Worm (Caenorhabditis elegans) whole organism, young adult: Measurements from ENCODE around the gene ctsa-1.1.

ENCODE experiments used
- B0035.1 ChIP-seq: sonication (generic microtip); optimal IDR thresholded peaks from 2 replicates; lab custom pipeline; 2016; ENCODE audit warnings: missing genetic modification characterization, mild to moderate bottlenecking, missing compliant biosample characterization, missing genotype, missing genetic modification reagents
- B0336.3 ChIP-seq: fragments of 200-800 bp; sonication (Bioruptor generic); IDR thresholded peaks from 2 replicates; pipeline ENCODE4 v1.3.6; 2022; ENCODE audit warnings: missing genetic modification characterization, missing compliant biosample characterization
- D2030.7 ChIP-seq: fragments of 200-800 bp; sonication (Bioruptor generic); IDR thresholded peaks from 2 replicates; pipeline ENCODE4 v1.3.6; 2022; ENCODE audit warnings: missing genetic modification reagents, missing genetic modification characterization, missing compliant biosample characterization
- F10E7.11 ChIP-seq: sonication (generic microtip); optimal IDR thresholded peaks from 2 replicates; lab custom pipeline; 2017; ENCODE audit warnings: mild to moderate bottlenecking, missing genetic modification characterization, moderate library complexity, missing compliant biosample characterization
- F23B12.7 ChIP-seq: sonication (generic microtip); optimal IDR thresholded peaks from 2 replicates; lab custom pipeline; 2017; ENCODE audit warnings: missing genetic modification characterization, mild to moderate bottlenecking, missing compliant biosample characterization, antibody characterized with exemption, moderate library complexity; ENCODE audit not compliant: insufficient read depth
- F33H1.4 ChIP-seq: fragments of 200-800 bp; sonication (Bioruptor generic); IDR thresholded peaks from 2 replicates; pipeline ENCODE4 v1.3.6; 2022; ENCODE audit warnings: missing genetic modification reagents, missing genetic modification characterization, missing compliant biosample characterization
- F37B4.10 ChIP-seq: fragments of 200-800 bp; sonication (Bioruptor generic); IDR thresholded peaks from 2 replicates; pipeline ENCODE4 v1.3.6; 2022; ENCODE audit warnings: missing genetic modification characterization, missing compliant biosample characterization
- F49E8.2 ChIP-seq: sonication (generic microtip); optimal IDR thresholded peaks from 3 replicates; lab custom pipeline; 2017; ENCODE audit warnings: missing genetic modification characterization, mild to moderate bottlenecking, missing compliant biosample characterization, antibody characterized with exemption, moderate library complexity; ENCODE audit not compliant: insufficient read depth
- T07F8.4 ChIP-seq: sonication (generic microtip); optimal IDR thresholded peaks from 2 replicates; lab custom pipeline; 2016; ENCODE audit warnings: mild to moderate bottlenecking, missing genetic modification characterization, moderate library complexity, missing compliant biosample characterization
- Y53G8AR.9 ChIP-seq: fragments of 200-800 bp; sonication (Bioruptor generic); conservative IDR thresholded peaks from 2 replicates; pipeline ENCODE4 v1.3.6; 2022; ENCODE audit warnings: missing genetic modification reagents, missing genetic modification characterization, missing compliant biosample characterization
- Y56A3A.18 ChIP-seq: fragments of 200-800 bp; sonication (Bioruptor generic); IDR thresholded peaks from 2 replicates; pipeline ENCODE4 v1.3.6; 2022; ENCODE audit warnings: missing genetic modification reagents, missing genetic modification characterization, missing compliant biosample characterization
- Y67H2A.10 ChIP-seq: fragments of 200-800 bp; sonication (Bioruptor generic); conservative IDR thresholded peaks from 2 replicates; pipeline ENCODE4 v1.3.6; 2022; ENCODE audit warnings: missing genetic modification reagents, missing genetic modification characterization, missing compliant biosample characterization
- Y79H2A.3 ChIP-seq: fragments of 200-800 bp; sonication (Bioruptor generic); conservative IDR thresholded peaks from 2 replicates; pipeline ENCODE4 v1.3.6; 2022; ENCODE audit warnings: missing genetic modification reagents, missing genetic modification characterization, missing compliant biosample characterization
- aptf-2 ChIP-seq: fragments of 200-800 bp; sonication (Bioruptor generic); conservative IDR thresholded peaks from 2 replicates; pipeline ENCODE4 v1.3.6; 2022; ENCODE audit warnings: missing genetic modification reagents, missing genetic modification characterization, missing compliant biosample characterization
- attf-5 ChIP-seq: fragments of 200-800 bp; sonication (Bioruptor generic); optimal IDR thresholded peaks from 2 replicates; lab custom pipeline; 2018; ENCODE audit warnings: mild to moderate bottlenecking, missing genetic modification characterization, missing compliant biosample characterization
- bed-1 ChIP-seq: fragments of 200-800 bp; sonication (Bioruptor generic); IDR thresholded peaks from 2 replicates; pipeline ENCODE4 v1.3.6; 2022; ENCODE audit warnings: missing genetic modification reagents, missing genetic modification characterization, missing compliant biosample characterization
- ceh-40 ChIP-seq: fragments of 200-800 bp; sonication (Bioruptor generic); IDR thresholded peaks from 2 replicates; pipeline ENCODE4 v1.3.6; 2022; ENCODE audit warnings: missing genetic modification characterization, missing compliant biosample characterization
- ceh-58 ChIP-seq: fragments of 200-800 bp; sonication (Bioruptor generic); IDR thresholded peaks from 2 replicates; pipeline ENCODE4 v1.3.6; 2022; ENCODE audit warnings: missing genetic modification characterization, missing compliant biosample characterization
- dpl-1 ChIP-seq: fragments of 150-350 bp; optimal IDR thresholded peaks from 2 replicates; lab custom pipeline; 2014; ENCODE audit warnings: missing biosample characterization, missing genetic modification reagents, missing genetic modification characterization
- egl-18 ChIP-seq: fragments of 200-800 bp; sonication (Bioruptor generic); IDR thresholded peaks from 2 replicates; pipeline ENCODE4 v1.3.6; 2022; ENCODE audit warnings: missing genetic modification reagents, missing genetic modification characterization, missing compliant biosample characterization
- ekl-4 ChIP-seq: fragments of 200-800 bp; sonication (Bioruptor generic); IDR thresholded peaks from 2 replicates; pipeline ENCODE4 v1.3.6; 2022; ENCODE audit warnings: missing genetic modification reagents, missing genetic modification characterization, missing compliant biosample characterization
- gei-17 ChIP-seq: fragments of 200-800 bp; sonication (Bioruptor generic); optimal IDR thresholded peaks from 2 replicates; lab custom pipeline; 2018; ENCODE audit warnings: mild to moderate bottlenecking, missing genetic modification characterization, missing compliant biosample characterization
- hlh-12 ChIP-seq: sonication (generic microtip); optimal IDR thresholded peaks from 2 replicates; lab custom pipeline; 2016; ENCODE audit warnings: missing genetic modification characterization, missing compliant biosample characterization
- hrde-1 ChIP-seq: sonication (generic microtip); optimal IDR thresholded peaks from 2 replicates; lab custom pipeline; 2016; ENCODE audit warnings: missing genetic modification characterization, mild to moderate bottlenecking, missing compliant biosample characterization, moderate library complexity, missing genotype, missing genetic modification reagents, borderline replicate concordance
- hsf-1 ChIP-seq: fragments of 200-800 bp; sonication (Bioruptor generic); IDR thresholded peaks from 2 replicates; pipeline ENCODE4 v1.3.6; 2022; ENCODE audit warnings: missing genetic modification reagents, missing genetic modification characterization, missing compliant biosample characterization
- lin-40 ChIP-seq: sonication (generic microtip); optimal IDR thresholded peaks from 2 replicates; lab custom pipeline; 2016; ENCODE audit warnings: missing genetic modification characterization, mild to moderate bottlenecking, missing compliant biosample characterization, missing genotype, missing genetic modification reagents
- madf-3 ChIP-seq: fragments of 200-800 bp; sonication (Bioruptor generic); IDR thresholded peaks from 2 replicates; pipeline ENCODE4 v1.3.6; 2022; ENCODE audit warnings: missing genetic modification reagents, missing genetic modification characterization, missing compliant biosample characterization
- madf-6 ChIP-seq: fragments of 200-800 bp; sonication (Bioruptor generic); IDR thresholded peaks from 2 replicates; pipeline ENCODE4 v1.3.6; 2022; ENCODE audit warnings: missing genetic modification reagents, missing genetic modification characterization, missing compliant biosample characterization
- madf-8 ChIP-seq: fragments of 200-800 bp; sonication (Bioruptor generic); conservative IDR thresholded peaks from 2 replicates; pipeline ENCODE4 v1.3.6; 2022; ENCODE audit warnings: missing genetic modification reagents, missing genetic modification characterization, missing compliant biosample characterization
- mes-4 ChIP-seq: sonication (generic microtip); optimal IDR thresholded peaks from 2 replicates; lab custom pipeline; 2016; ENCODE audit warnings: missing genotype, missing genetic modification characterization, missing compliant biosample characterization
- nhr-120 ChIP-seq: fragments of 200-800 bp; sonication (Bioruptor generic); IDR thresholded peaks from 2 replicates; pipeline ENCODE4 v1.3.6; 2022; ENCODE audit warnings: missing genetic modification characterization, missing compliant biosample characterization
- nhr-179 ChIP-seq: sonication (generic microtip); optimal IDR thresholded peaks from 2 replicates; lab custom pipeline; 2016; ENCODE audit warnings: mild to moderate bottlenecking, missing genetic modification characterization, missing compliant biosample characterization
- nhr-90 ChIP-seq: sonication (generic microtip); optimal IDR thresholded peaks from 2 replicates; lab custom pipeline; 2016; ENCODE audit warnings: missing genotype, mild to moderate bottlenecking, missing genetic modification characterization, missing compliant biosample characterization
- rcor-1 ChIP-seq: fragments of 200-800 bp; sonication (Bioruptor generic); IDR thresholded peaks from 2 replicates; pipeline ENCODE4 v1.3.6; 2022; ENCODE audit warnings: missing genetic modification reagents, missing genetic modification characterization, missing compliant biosample characterization
- repo-1 ChIP-seq: sonication (generic microtip); optimal IDR thresholded peaks from 2 replicates; lab custom pipeline; 2017; ENCODE audit warnings: mild to moderate bottlenecking, missing genetic modification characterization, missing compliant biosample characterization
- sea-2 ChIP-seq: fragments of 200-800 bp; sonication (Bioruptor generic); IDR thresholded peaks from 2 replicates; pipeline ENCODE4 v1.3.6; 2022; ENCODE audit warnings: missing genetic modification characterization, missing compliant biosample characterization
- snpc-1.3 ChIP-seq: sonication (generic microtip); optimal IDR thresholded peaks from 2 replicates; lab custom pipeline; 2017; ENCODE audit warnings: missing genetic modification characterization, mild to moderate bottlenecking, missing compliant biosample characterization, antibody characterized with exemption, moderate library complexity, missing genotype, missing genetic modification reagents; ENCODE audit not compliant: insufficient read depth
- snpc-4 ChIP-seq, 5 experiments: fragments of 150-350 bp in 1 of 5; sonication (generic microtip) in 4 of 5; optimal IDR thresholded peaks; 2 replicates each; lab custom pipeline; 2014 to 2018; ENCODE audit warnings: missing genetic modification characterization in 5 of 5, missing biosample characterization in 3 of 5, antibody characterized with exemption in 2 of 5, mild to moderate bottlenecking in 2 of 5, missing compliant biosample characterization in 2 of 5, missing genotype in 2 of 5, moderate library complexity in 2 of 5, missing genetic modification reagents in 1 of 5
- tbx-9 ChIP-seq: sonication (generic microtip); optimal IDR thresholded peaks from 2 replicates; lab custom pipeline; 2016; ENCODE audit warnings: borderline replicate concordance, missing genetic modification characterization, inconsistent platforms, missing compliant biosample characterization
- tlf-1 ChIP-seq: fragments of 200-800 bp; sonication (Bioruptor generic); optimal IDR thresholded peaks from 2 replicates; lab custom pipeline; 2018; ENCODE audit warnings: mild to moderate bottlenecking, missing genetic modification characterization, missing compliant biosample characterization
- unc-130 ChIP-seq: sonication (generic microtip); optimal IDR thresholded peaks from 2 replicates; lab custom pipeline; 2016; ENCODE audit warnings: missing genetic modification reagents, missing genetic modification characterization, missing compliant biosample characterization
- ztf-26 ChIP-seq: sonication (generic microtip); optimal IDR thresholded peaks from 2 replicates; lab custom pipeline; 2017; ENCODE audit warnings: missing genetic modification characterization, missing compliant biosample characterization

ctsa-1.1 gene

ce11 chrII:4703011-4703410 lies 34.4 kb upstream of the ctsa-1.1 start (continued):
- TF ChIP-seq snpc-4 (GFP tag; optimal IDR thresholded peaks at IDR 0.05; lab: Kevin White, UChicago), result no peak
- TF ChIP-seq snpc-4 (tag; optimal IDR thresholded peaks at IDR 0.05; lab: Kevin White, UChicago), result no peak
- no peak for TF ChIP-seq F10E7.11 (tag; lab: Kevin White, UChicago)
- peak; percentile 76 for TF ChIP-seq madf-3
- no peak for TF ChIP-seq gei-17 (GFP tag; lab: Kevin White, UChicago)
- no peak for TF ChIP-seq ztf-26 (tag; lab: Kevin White, UChicago)
- peak; percentile 96 for TF ChIP-seq Y79H2A.3 (GFP tag; lab: Robert Waterston, UW)
- TF ChIP-seq mes-4 (tag; lab: Kevin White, UChicago), result peak; percentile 28
- TF ChIP-seq nhr-120 (GFP tag; lab: Robert Waterston, UW), result no peak
- peak; percentile 66 for TF ChIP-seq unc-130 (GFP tag; lab: Kevin White, UChicago)
- TF ChIP-seq tlf-1 (GFP tag; lab: Kevin White, UChicago), result peak; percentile 64
- TF ChIP-seq ceh-58, result no peak
- peak; percentile 36; the same call in 1 of the 2 replicates for TF ChIP-seq F33H1.4 (GFP tag; lab: Robert Waterston, UW)
- TF ChIP-seq ekl-4 (GFP tag; lab: Robert Waterston, UW), result peak; percentile 74
- no peak for TF ChIP-seq Y67H2A.10 (GFP tag; lab: Robert Waterston, UW)
- TF ChIP-seq aptf-2, result no peak
- no peak for TF ChIP-seq tbx-9 (tag; lab: Kevin White, UChicago)
- peak; percentile 92 for TF ChIP-seq hrde-1 (tag; lab: Kevin White, UChicago)
- no peak for TF ChIP-seq F37B4.10 (GFP tag; lab: Robert Waterston, UW)
- TF ChIP-seq T07F8.4 (tag; lab: Kevin White, UChicago), result no peak
- TF ChIP-seq repo-1, result peak; percentile 53
- peak; percentile 80 for TF ChIP-seq hsf-1 (GFP tag; lab: Robert Waterston, UW)
- TF ChIP-seq nhr-179, result no peak
- TF ChIP-seq Y56A3A.18 (GFP tag; lab: Robert Waterston, UW), result no peak
- TF ChIP-seq madf-8 (GFP tag; lab: Robert Waterston, UW), result peak; percentile 66
- no peak for TF ChIP-seq hlh-12 (tag; lab: Kevin White, UChicago)
- no peak for TF ChIP-seq dpl-1 (GFP tag; lab: Kevin White, UChicago)
- no peak for TF ChIP-seq egl-18 (GFP tag; lab: Robert Waterston, UW)
- no peak for TF ChIP-seq lin-40
- peak; percentile 78 for TF ChIP-seq madf-6 (GFP tag; lab: Robert Waterston, UW)
- no peak for TF ChIP-seq B0035.1
- no peak for TF ChIP-seq ceh-40 (GFP tag; lab: Robert Waterston, UW)
- peak; percentile 46 for TF ChIP-seq snpc-1.3
- no peak for TF ChIP-seq sea-2
- TF ChIP-seq F23B12.7 (tag; lab: Kevin White, UChicago), result peak; percentile 19
- no peak for TF ChIP-seq bed-1 (GFP tag; lab: Robert Waterston, UW)
- TF ChIP-seq nhr-90, result no peak
- TF ChIP-seq F49E8.2 (tag; lab: Kevin White, UChicago), result peak; percentile 62
- TF ChIP-seq rcor-1 (GFP tag; lab: Robert Waterston, UW), result peak; percentile 77
- TF ChIP-seq B0336.3 (GFP tag; lab: Robert Waterston, UW), result peak; percentile 70; the same call in 1 of the 2 replicates
- peak; percentile 57 for TF ChIP-seq D2030.7 (GFP tag; lab: Robert Waterston, UW)
- TF ChIP-seq Y53G8AR.9, result peak; percentile 83
- no peak for TF ChIP-seq attf-5
